Fruit fly (Drosophila melanogaster) Kc167 (cell line): ENCODE measurements around the gene CG13856.

Experiments
- h ChIP-seq: fragments of >200 bp; optimal IDR thresholded peaks from 3 replicates; lab custom pipeline; 2018; ENCODE audit warnings: missing external identifiers
- insv ChIP-seq: fragments of >200 bp; optimal IDR thresholded peaks from 3 replicates; lab custom pipeline; 2018; ENCODE audit warnings: missing external identifiers
- psq ChIP-seq: fragments of >200 bp; optimal IDR thresholded peaks from 2 replicates; lab custom pipeline; 2017; ENCODE audit warnings: missing external identifiers
- ttk ChIP-seq: sonication (Bioruptor generic); optimal IDR thresholded peaks from 2 replicates; lab custom pipeline; 2017; ENCODE audit warnings: missing external identifiers

- TF ChIP-seq psq (lab: Kevin White, UChicago), result no peak
- no peak for TF ChIP-seq h
- no peak for TF ChIP-seq insv (lab: Kevin White, UChicago)
- no peak for TF ChIP-seq ttk
Measured at dm6 chr3R:22402355-22402754, at the start of gene CG13856.
